Fruit fly (Drosophila melanogaster) whole organism, embryonic: ENCODE measurements around the gene Amun.

ENCODE experiments used
- Atf-2 ChIP-seq: fragments of 200-800 bp; sonication (Bioruptor generic); optimal IDR thresholded peaks from 2 replicates; lab custom pipeline; 2016; ENCODE audit warnings: missing biosample characterization, missing genetic modification characterization
- Atf3 ChIP-seq: fragments of 200-800 bp; sonication (Bioruptor generic); optimal IDR thresholded peaks from 3 replicates; lab custom pipeline; 2016; ENCODE audit warnings: missing biosample characterization, missing genetic modification characterization
- Atf6 ChIP-seq: fragments of 200-800 bp; sonication (Bioruptor generic); IDR thresholded peaks from 2 replicates; pipeline ENCODE4 v1.3.6; 2022; ENCODE audit warnings: missing biosample characterization, missing genetic modification characterization
- B-H1 ChIP-seq: fragments of 200-800 bp; sonication (Bioruptor generic); IDR thresholded peaks from 3 replicates; pipeline ENCODE4 v1.3.6; 2022; ENCODE audit warnings: missing biosample characterization, missing genetic modification characterization
- C15 ChIP-seq: fragments of 200-800 bp; sonication (Bioruptor generic); IDR thresholded peaks from 3 replicates; pipeline ENCODE4 v1.3.6; 2022; ENCODE audit warnings: missing biosample characterization, missing genetic modification characterization
- CG1024 ChIP-seq: fragments of 200-800 bp; sonication (Bioruptor generic); IDR thresholded peaks from 2 replicates; pipeline ENCODE4 v1.3.6; 2022; ENCODE audit warnings: missing biosample characterization, missing genetic modification characterization
- CG12299 ChIP-seq: fragments of 200-800 bp; sonication (Bioruptor generic); optimal IDR thresholded peaks from 2 replicates; lab custom pipeline; 2018; ENCODE audit warnings: missing biosample characterization, mild to moderate bottlenecking, missing genetic modification characterization
- CG1233 ChIP-seq: fragments of 200-800 bp; sonication (Bioruptor generic); optimal IDR thresholded peaks from 4 replicates; lab custom pipeline; 2018; ENCODE audit warnings: missing biosample characterization, mild to moderate bottlenecking, missing genetic modification characterization
- CG12659 ChIP-seq: fragments of 200-800 bp; sonication (Bioruptor generic); optimal IDR thresholded peaks from 3 replicates; lab custom pipeline; 2017; ENCODE audit warnings: mild to moderate bottlenecking, missing biosample characterization, missing genetic modification reagents, missing genetic modification characterization
- CG13424 ChIP-seq: fragments of 200-800 bp; sonication (Bioruptor generic); optimal IDR thresholded peaks from 2 replicates; lab custom pipeline; 2019; ENCODE audit warnings: missing biosample characterization, mild to moderate bottlenecking, missing genetic modification characterization, moderate library complexity
- CG1602 ChIP-seq: fragments of 200-800 bp; sonication (Bioruptor generic); optimal IDR thresholded peaks from 3 replicates; lab custom pipeline; 2016; ENCODE audit warnings: missing biosample characterization, missing genetic modification characterization
- CG17612 ChIP-seq: fragments of 200-800 bp; sonication (Bioruptor generic); IDR thresholded peaks from 2 replicates; pipeline ENCODE4 v1.3.6; 2022; ENCODE audit warnings: missing biosample characterization, missing genetic modification characterization
- CG2120 ChIP-seq: fragments of 200-800 bp; sonication (Bioruptor generic); optimal IDR thresholded peaks from 3 replicates; lab custom pipeline; 2016; ENCODE audit warnings: missing biosample characterization, missing genetic modification characterization
- CG3163 ChIP-seq: fragments of 200-800 bp; sonication (Bioruptor generic); optimal IDR thresholded peaks from 3 replicates; lab custom pipeline; 2016; ENCODE audit warnings: missing biosample characterization, missing genetic modification characterization
- CG34224 ChIP-seq: fragments of 200-800 bp; sonication (Bioruptor generic); IDR thresholded peaks from 3 replicates; pipeline ENCODE4 v1.3.6; 2022; ENCODE audit warnings: missing biosample characterization, missing genetic modification characterization; ENCODE audit not compliant: partially characterized antibody
- CG34422 ChIP-seq: fragments of 200-800 bp; sonication (Bioruptor generic); IDR thresholded peaks from 3 replicates; pipeline ENCODE4 v1.3.6; 2022; ENCODE audit warnings: missing biosample characterization, missing genetic modification characterization
- CG4282 ChIP-seq: fragments of 200-800 bp; sonication (Bioruptor generic); optimal IDR thresholded peaks from 2 replicates; lab custom pipeline; 2016; ENCODE audit warnings: missing biosample characterization, missing genetic modification characterization
- CG43689 ChIP-seq: fragments of 200-800 bp; sonication (Bioruptor generic); IDR thresholded peaks from 2 replicates; pipeline ENCODE4 v1.3.6; 2022; ENCODE audit warnings: missing biosample characterization, missing genetic modification characterization
- CG6791 ChIP-seq: fragments of 200-800 bp; sonication (Bioruptor generic); IDR thresholded peaks from 3 replicates; pipeline ENCODE4 v1.3.6; 2022; ENCODE audit warnings: missing biosample characterization, missing genetic modification characterization; ENCODE audit not compliant: partially characterized antibody
- CG7357 ChIP-seq: fragments of 200-800 bp; sonication (Bioruptor generic); IDR thresholded peaks from 3 replicates; pipeline ENCODE4 v1.3.6; 2022; ENCODE audit warnings: missing biosample characterization, missing genetic modification characterization
- CG7372 ChIP-seq: fragments of 200-800 bp; sonication (Bioruptor generic); IDR thresholded peaks from 2 replicates; pipeline ENCODE4 v1.3.6; 2022; ENCODE audit warnings: missing biosample characterization, missing genetic modification characterization
- CG8089 ChIP-seq: fragments of 200-800 bp; sonication (Bioruptor generic); optimal IDR thresholded peaks from 3 replicates; lab custom pipeline; 2016; ENCODE audit warnings: missing biosample characterization, missing genetic modification characterization
- CG8359 ChIP-seq: fragments of 200-800 bp; sonication (Bioruptor generic); optimal IDR thresholded peaks from 2 replicates; lab custom pipeline; 2017; ENCODE audit warnings: missing biosample characterization, mild to moderate bottlenecking, missing genetic modification characterization, borderline replicate concordance
- CG9437 ChIP-seq: fragments of 200-800 bp; sonication (Bioruptor generic); optimal IDR thresholded peaks from 2 replicates; lab custom pipeline; 2018; ENCODE audit warnings: missing biosample characterization, mild to moderate bottlenecking, missing genetic modification characterization
- D19A ChIP-seq: fragments of 200-800 bp; optimal IDR thresholded peaks from 3 replicates; lab custom pipeline; 2019; ENCODE audit warnings: missing biosample characterization, mild to moderate bottlenecking, missing genetic modification characterization, moderate library complexity
- Deaf1 ChIP-seq: fragments of 200-800 bp; optimal IDR thresholded peaks from 3 replicates; lab custom pipeline; 2019; ENCODE audit warnings: missing biosample characterization, mild to moderate bottlenecking, missing genetic modification characterization, moderate library complexity
- HLHmδ ChIP-seq: fragments of 200-800 bp; sonication (Bioruptor generic); optimal IDR thresholded peaks from 2 replicates; lab custom pipeline; 2018; ENCODE audit warnings: missing biosample characterization, mild to moderate bottlenecking, missing genetic modification characterization, moderate library complexity
- Kr ChIP-seq: fragments of 200-800 bp; sonication (Bioruptor generic); optimal IDR thresholded peaks from 2 replicates; lab custom pipeline; 2017; ENCODE audit warnings: missing biosample characterization, mild to moderate bottlenecking, missing genetic modification characterization
- NC2α ChIP-seq: fragments of 200-800 bp; sonication (Bioruptor generic); optimal IDR thresholded peaks from 2 replicates; lab custom pipeline; 2016; ENCODE audit warnings: missing biosample characterization, missing genetic modification characterization
- NK7.1 ChIP-seq: fragments of 200-800 bp; sonication (Bioruptor generic); optimal IDR thresholded peaks from 3 replicates; lab custom pipeline; 2016; ENCODE audit warnings: missing biosample characterization, missing genetic modification characterization
- Nf-YA ChIP-seq: fragments of 200-800 bp; sonication (Bioruptor generic); IDR thresholded peaks from 2 replicates; pipeline ENCODE4 v1.3.6; 2022; ENCODE audit warnings: missing biosample characterization, missing genetic modification characterization
- Rx ChIP-seq: fragments of 200-800 bp; sonication (Bioruptor generic); IDR thresholded peaks from 2 replicates; pipeline ENCODE4 v1.3.6; 2022; ENCODE audit warnings: missing biosample characterization, missing genetic modification characterization
- Spps ChIP-seq: fragments of 200-800 bp; sonication (Bioruptor generic); optimal IDR thresholded peaks from 2 replicates; lab custom pipeline; 2018; ENCODE audit warnings: missing biosample characterization, mild to moderate bottlenecking, missing genetic modification characterization
- Taf1 ChIP-seq: fragments of 200-800 bp; sonication (Bioruptor generic); IDR thresholded peaks from 2 replicates; pipeline ENCODE4 v1.3.6; 2022; ENCODE audit warnings: missing biosample characterization, missing genetic modification characterization
- ase ChIP-seq: fragments of 200-800 bp; sonication (Bioruptor generic); IDR thresholded peaks from 3 replicates; pipeline ENCODE4 v1.3.6; 2022; ENCODE audit warnings: missing biosample characterization, missing genetic modification characterization
- bab2 ChIP-seq: fragments of 200-800 bp; sonication (Bioruptor generic); optimal IDR thresholded peaks from 2 replicates; lab custom pipeline; 2016; ENCODE audit warnings: missing biosample characterization, missing genetic modification characterization
- cas ChIP-seq: fragments of 200-800 bp; sonication (Bioruptor generic); IDR thresholded peaks from 2 replicates; pipeline ENCODE4 v1.3.6; 2022; ENCODE audit warnings: missing biosample characterization, missing genetic modification characterization
- gem ChIP-seq: fragments of 200-800 bp; sonication (Bioruptor generic); optimal IDR thresholded peaks from 2 replicates; lab custom pipeline; 2019; ENCODE audit warnings: missing biosample characterization, mild to moderate bottlenecking, missing genetic modification characterization, moderate library complexity
- gsb-n ChIP-seq: fragments of 200-800 bp; sonication (Bioruptor generic); optimal IDR thresholded peaks from 3 replicates; lab custom pipeline; 2018; ENCODE audit warnings: missing biosample characterization, mild to moderate bottlenecking, missing genetic modification characterization
- her ChIP-seq: fragments of 200-800 bp; sonication (Bioruptor generic); optimal IDR thresholded peaks from 2 replicates; lab custom pipeline; 2016; ENCODE audit warnings: missing biosample characterization, missing genetic modification characterization
- kni ChIP-seq: fragments of 200-800 bp; sonication (Bioruptor generic); optimal IDR thresholded peaks from 3 replicates; lab custom pipeline; 2017; ENCODE audit warnings: mild to moderate bottlenecking, missing biosample characterization, missing genetic modification reagents, missing genetic modification characterization
- knrl ChIP-seq: fragments of 200-800 bp; sonication (Bioruptor generic); IDR thresholded peaks from 3 replicates; pipeline ENCODE4 v1.3.6; 2022; ENCODE audit warnings: missing biosample characterization, missing genetic modification characterization; ENCODE audit not compliant: partially characterized antibody
- lab ChIP-seq: fragments of 200-800 bp; sonication (Bioruptor generic); optimal IDR thresholded peaks from 3 replicates; lab custom pipeline; 2017; ENCODE audit warnings: missing biosample characterization, missing genetic modification characterization, mild to moderate bottlenecking, moderate library complexity, missing genetic modification reagents
- repo ChIP-seq: fragments of 200-800 bp; sonication (Bioruptor generic); optimal IDR thresholded peaks from 2 replicates; lab custom pipeline; 2016; ENCODE audit warnings: missing biosample characterization, missing genetic modification characterization
- rib ChIP-seq: fragments of 200-800 bp; sonication (Bioruptor generic); IDR thresholded peaks from 2 replicates; pipeline ENCODE4 v1.3.6; 2022; ENCODE audit warnings: missing biosample characterization, missing genetic modification characterization
- ro ChIP-seq: fragments of 200-800 bp; sonication (Bioruptor generic); IDR thresholded peaks from 2 replicates; pipeline ENCODE4 v1.3.6; 2022; ENCODE audit warnings: missing biosample characterization, missing genetic modification characterization
- stwl ChIP-seq: fragments of 200-800 bp; sonication (Bioruptor generic); optimal IDR thresholded peaks from 3 replicates; lab custom pipeline; 2018; ENCODE audit warnings: missing biosample characterization, mild to moderate bottlenecking, missing genetic modification characterization, moderate library complexity
- toy ChIP-seq: fragments of 200-800 bp; sonication (Bioruptor generic); IDR thresholded peaks from 2 replicates; pipeline ENCODE4 v1.3.6; 2022; ENCODE audit warnings: missing biosample characterization, missing genetic modification characterization
- zen ChIP-seq: fragments of 200-800 bp; sonication (Bioruptor generic); optimal IDR thresholded peaks from 3 replicates; lab custom pipeline; 2018; ENCODE audit warnings: missing biosample characterization, mild to moderate bottlenecking, missing genetic modification characterization, moderate library complexity
- zfh1 ChIP-seq: fragments of 200-800 bp; sonication (Bioruptor generic); IDR thresholded peaks from 3 replicates; pipeline ENCODE4 v1.3.6; 2022; ENCODE audit warnings: missing biosample characterization, missing genetic modification characterization

The Amun gene

dm6 chrX:11694959-11695882 is 20.1 kb downstream of the Amun start, which contains the start of gene PhKgamma (continued):
- TF ChIP-seq CG1024 (GFP tag; lab: Robert Waterston, UW) (no peak), CG34224 (GFP tag; lab: Robert Waterston, UW) (peak; percentile 85), Deaf1 (tag; lab: Kevin White, UChicago) (no peak), CG1602 (GFP tag; lab: Kevin White, UChicago) (no peak), knrl (GFP tag; lab: Robert Waterston, UW) (peak; percentile 89), NC2α (GFP tag; lab: Kevin White, UChicago) (no peak), CG12299 (peak; percentile 43), CG4282 (GFP tag; lab: Kevin White, UChicago) (no peak), CG8359 (GFP tag; lab: Kevin White, UChicago) (no peak), repo (no peak), Atf-2 (no peak), gsb-n (tag; lab: Kevin White, UChicago) (no peak), ase (no peak), CG8089 (GFP tag; lab: Kevin White, UChicago) (no peak), stwl (tag; lab: Kevin White, UChicago) (peak; percentile 70), CG1233 (GFP tag; lab: Kevin White, UChicago) (no peak), her (GFP tag; lab: Kevin White, UChicago) (peak; percentile 19), bab2 (GFP tag; lab: Kevin White, UChicago) (no peak), CG7357 (GFP tag; lab: Robert Waterston, UW) (no peak), C15 (GFP tag; lab: Robert Waterston, UW) (no peak), ro (no peak), CG3163 (GFP tag; lab: Kevin White, UChicago) (peak; percentile 1), kni (peak; percentile 77), CG13424 (tag; lab: Kevin White, UChicago) (peak; percentile 8), NK7.1 (GFP tag; lab: Kevin White, UChicago) (no peak), gem (peak; percentile 21), CG6791 (GFP tag; lab: Robert Waterston, UW) (peak; percentile 96), Atf6 (GFP tag; lab: Robert Waterston, UW) (no peak), toy (GFP tag; lab: Robert Waterston, UW) (no peak), HLHmδ (GFP tag; lab: Kevin White, UChicago) (peak; percentile 30), CG12659 (GFP tag; lab: Kevin White, UChicago) (peak; percentile 74), CG43689 (GFP tag; lab: Robert Waterston, UW) (no peak), cas (no peak), Spps (tag; lab: Kevin White, UChicago) (no peak), zfh1 (GFP tag; lab: Robert Waterston, UW) (0 out of 3 replicates have a peak, but pooled peaks have one; percentile 15), B-H1 (GFP tag; lab: Robert Waterston, UW) (no peak), CG2120 (GFP tag; lab: Kevin White, UChicago) (peak; percentile 46), CG34422 (GFP tag; lab: Robert Waterston, UW) (no peak), Kr (GFP tag; lab: Kevin White, UChicago) (no peak), CG9437 (GFP tag; lab: Kevin White, UChicago) (no peak), zen (tag; lab: Kevin White, UChicago) (peak; percentile 79), Nf-YA (no peak), rib (GFP tag; lab: Robert Waterston, UW) (peak; percentile 33; the same call in 1 of the 2 replicates), Atf3 (GFP tag; lab: Kevin White, UChicago) (no peak), CG7372 (no peak), CG17612 (GFP tag; lab: Robert Waterston, UW) (no peak), D19A (no peak), Rx (no peak), Taf1 (GFP tag; lab: Robert Waterston, UW) (no peak), lab (no peak)
